Fruit fly (Drosophila melanogaster) whole organism: ENCODE results near the gene CG42245.

Source experiments
- pan ChIP-seq: fragments of >200 bp; optimal IDR thresholded peaks from 2 replicates; lab custom pipeline; 2017
- psq ChIP-seq: fragments of >200 bp; optimal IDR thresholded peaks from 2 replicates; lab custom pipeline; 2017

dm6 chr3L:2590764-2591309, 40.7 kb upstream of the CG42245 start:
- no peak for TF ChIP-seq psq (lab: Kevin White, UChicago)
- TF ChIP-seq pan = no peak
